Worm (Caenorhabditis elegans) whole organism, young adult: ENCODE results near the gene R13H4.6.
A peak's percentile ranks its signal among the peaks of the same experiment; 100 is the strongest.

Source experiments
- C17E4.6 ChIP-seq: fragments of 200-800 bp; sonication (Bioruptor generic); IDR thresholded peaks from 2 replicates; pipeline ENCODE4 v1.3.6; 2022; ENCODE audit warnings: missing genetic modification reagents, missing genetic modification characterization, missing compliant biosample characterization
- F39B2.1 ChIP-seq: fragments of 200-800 bp; sonication (Bioruptor generic); IDR thresholded peaks from 2 replicates; pipeline ENCODE4 v1.3.6; 2022; ENCODE audit warnings: missing genetic modification reagents, missing genetic modification characterization, missing compliant biosample characterization
- F57C9.4 ChIP-seq: sonication (generic microtip); optimal IDR thresholded peaks from 2 replicates; lab custom pipeline; 2017; ENCODE audit warnings: mild to moderate bottlenecking, missing genetic modification characterization, missing compliant biosample characterization
- T26A5.8 ChIP-seq: sonication (generic microtip); optimal IDR thresholded peaks from 2 replicates; lab custom pipeline; 2016; ENCODE audit warnings: missing genetic modification characterization, missing compliant biosample characterization
- Y53F4B.3 ChIP-seq: fragments of 200-800 bp; sonication (Bioruptor generic); IDR thresholded peaks from 2 replicates; pipeline ENCODE4 v1.3.6; 2022; ENCODE audit warnings: missing genetic modification reagents, missing genetic modification characterization, missing compliant biosample characterization
- Y53G8AR.9 ChIP-seq: fragments of 200-800 bp; sonication (Bioruptor generic); conservative IDR thresholded peaks from 2 replicates; pipeline ENCODE4 v1.3.6; 2022; ENCODE audit warnings: missing genetic modification reagents, missing genetic modification characterization, missing compliant biosample characterization
- Y56A3A.18 ChIP-seq: fragments of 200-800 bp; sonication (Bioruptor generic); IDR thresholded peaks from 2 replicates; pipeline ENCODE4 v1.3.6; 2022; ENCODE audit warnings: missing genetic modification reagents, missing genetic modification characterization, missing compliant biosample characterization
- Y79H2A.3 ChIP-seq: fragments of 200-800 bp; sonication (Bioruptor generic); conservative IDR thresholded peaks from 2 replicates; pipeline ENCODE4 v1.3.6; 2022; ENCODE audit warnings: missing genetic modification reagents, missing genetic modification characterization, missing compliant biosample characterization
- Y95B8A.8 ChIP-seq: fragments of 200-800 bp; sonication (Bioruptor generic); IDR thresholded peaks from 2 replicates; pipeline ENCODE4 v1.3.6; 2022; ENCODE audit warnings: missing genetic modification reagents, missing genetic modification characterization, missing compliant biosample characterization
- akir-1 ChIP-seq: fragments of 200-800 bp; sonication (Bioruptor generic); optimal IDR thresholded peaks from 2 replicates; lab custom pipeline; 2018; ENCODE audit warnings: mild to moderate bottlenecking, missing genetic modification characterization, moderate library complexity, missing compliant biosample characterization
- athp-1 ChIP-seq: sonication (generic microtip); optimal IDR thresholded peaks from 2 replicates; lab custom pipeline; 2017; ENCODE audit warnings: mild to moderate bottlenecking, missing genetic modification characterization, missing compliant biosample characterization
- bed-1 ChIP-seq: fragments of 200-800 bp; sonication (Bioruptor generic); IDR thresholded peaks from 2 replicates; pipeline ENCODE4 v1.3.6; 2022; ENCODE audit warnings: missing genetic modification reagents, missing genetic modification characterization, missing compliant biosample characterization
- ccch-3 ChIP-seq: fragments of 200-800 bp; sonication (Bioruptor generic); optimal IDR thresholded peaks from 2 replicates; lab custom pipeline; 2018; ENCODE audit warnings: mild to moderate bottlenecking, missing genetic modification characterization, missing compliant biosample characterization
- cebp-2 ChIP-seq: fragments of 200-800 bp; sonication (Bioruptor generic); IDR thresholded peaks from 2 replicates; pipeline ENCODE4 v1.3.6; 2022; ENCODE audit warnings: missing genetic modification characterization, missing compliant biosample characterization
- ceh-40 ChIP-seq: fragments of 200-800 bp; sonication (Bioruptor generic); IDR thresholded peaks from 2 replicates; pipeline ENCODE4 v1.3.6; 2022; ENCODE audit warnings: missing genetic modification characterization, missing compliant biosample characterization
- ceh-91 ChIP-seq: fragments of 200-800 bp; sonication (Bioruptor generic); IDR thresholded peaks from 2 replicates; pipeline ENCODE4 v1.3.6; 2022; ENCODE audit warnings: missing genetic modification reagents, missing genetic modification characterization, missing compliant biosample characterization
- die-1 ChIP-seq: sonication (generic microtip); optimal IDR thresholded peaks from 2 replicates; lab custom pipeline; 2016; ENCODE audit warnings: missing genotype, mild to moderate bottlenecking, missing genetic modification characterization, missing compliant biosample characterization
- dox-1 ChIP-seq: fragments of 200-800 bp; sonication (Bioruptor generic); IDR thresholded peaks from 2 replicates; pipeline ENCODE4 v1.3.6; 2022; ENCODE audit warnings: missing genetic modification reagents, missing genetic modification characterization, missing compliant biosample characterization
- dpff-1 ChIP-seq: sonication (generic microtip); optimal IDR thresholded peaks from 2 replicates; lab custom pipeline; 2017; ENCODE audit warnings: mild to moderate bottlenecking, missing genetic modification characterization, missing compliant biosample characterization
- egl-18 ChIP-seq: fragments of 200-800 bp; sonication (Bioruptor generic); IDR thresholded peaks from 2 replicates; pipeline ENCODE4 v1.3.6; 2022; ENCODE audit warnings: missing genetic modification reagents, missing genetic modification characterization, missing compliant biosample characterization
- egrh-3 ChIP-seq: fragments of 200-800 bp; sonication (Bioruptor generic); IDR thresholded peaks from 2 replicates; pipeline ENCODE4 v1.3.6; 2022; ENCODE audit warnings: missing genetic modification reagents, missing genetic modification characterization, missing compliant biosample characterization
- ekl-4 ChIP-seq: fragments of 200-800 bp; sonication (Bioruptor generic); IDR thresholded peaks from 2 replicates; pipeline ENCODE4 v1.3.6; 2022; ENCODE audit warnings: missing genetic modification reagents, missing genetic modification characterization, missing compliant biosample characterization
- hlh-26 ChIP-seq: fragments of 200-800 bp; sonication (Bioruptor generic); conservative IDR thresholded peaks from 2 replicates; pipeline ENCODE4 v1.3.6; 2022; ENCODE audit warnings: missing genetic modification reagents, missing genetic modification characterization, missing compliant biosample characterization
- hmg-1.2 ChIP-seq: fragments of 200-800 bp; sonication (Bioruptor generic); IDR thresholded peaks from 2 replicates; pipeline ENCODE4 v1.3.6; 2022; ENCODE audit warnings: missing genetic modification reagents, missing genetic modification characterization, missing compliant biosample characterization
- hsf-1 ChIP-seq: fragments of 200-800 bp; sonication (Bioruptor generic); IDR thresholded peaks from 2 replicates; pipeline ENCODE4 v1.3.6; 2022; ENCODE audit warnings: missing genetic modification reagents, missing genetic modification characterization, missing compliant biosample characterization
- let-526 ChIP-seq: fragments of 200-800 bp; sonication (Bioruptor generic); IDR thresholded peaks from 2 replicates; pipeline ENCODE4 v1.3.6; 2022; ENCODE audit warnings: missing genetic modification reagents, missing genetic modification characterization, missing compliant biosample characterization
- lin-26 ChIP-seq: fragments of 200-800 bp; sonication (Bioruptor generic); IDR thresholded peaks from 2 replicates; pipeline ENCODE4 v1.3.6; 2022; ENCODE audit warnings: missing genetic modification reagents, missing genetic modification characterization, missing compliant biosample characterization
- lin-40 ChIP-seq: sonication (generic microtip); optimal IDR thresholded peaks from 2 replicates; lab custom pipeline; 2016; ENCODE audit warnings: missing genetic modification characterization, mild to moderate bottlenecking, missing compliant biosample characterization, missing genotype, missing genetic modification reagents
- madf-10 ChIP-seq: sonication (generic microtip); optimal IDR thresholded peaks from 2 replicates; lab custom pipeline; 2016; ENCODE audit warnings: mild to moderate bottlenecking, missing genetic modification characterization, missing compliant biosample characterization
- madf-3 ChIP-seq: fragments of 200-800 bp; sonication (Bioruptor generic); IDR thresholded peaks from 2 replicates; pipeline ENCODE4 v1.3.6; 2022; ENCODE audit warnings: missing genetic modification reagents, missing genetic modification characterization, missing compliant biosample characterization
- madf-8 ChIP-seq: fragments of 200-800 bp; sonication (Bioruptor generic); conservative IDR thresholded peaks from 2 replicates; pipeline ENCODE4 v1.3.6; 2022; ENCODE audit warnings: missing genetic modification reagents, missing genetic modification characterization, missing compliant biosample characterization
- mel-28 ChIP-seq: sonication (generic microtip); optimal IDR thresholded peaks from 2 replicates; lab custom pipeline; 2016; ENCODE audit warnings: borderline replicate concordance, mild to moderate bottlenecking, missing genetic modification characterization, missing compliant biosample characterization
- mes-4 ChIP-seq: sonication (generic microtip); optimal IDR thresholded peaks from 2 replicates; lab custom pipeline; 2016; ENCODE audit warnings: missing genotype, missing genetic modification characterization, missing compliant biosample characterization
- mxl-1 ChIP-seq: sonication (generic microtip); optimal IDR thresholded peaks from 2 replicates; lab custom pipeline; 2016; ENCODE audit warnings: missing genetic modification characterization, missing compliant biosample characterization
- nfya-2 ChIP-seq: fragments of 200-800 bp; sonication (Bioruptor generic); IDR thresholded peaks from 2 replicates; pipeline ENCODE4 v1.3.6; 2022; ENCODE audit warnings: missing genetic modification reagents, missing genetic modification characterization, missing compliant biosample characterization
- nfyb-1 ChIP-seq: fragments of 200-800 bp; sonication (Bioruptor generic); IDR thresholded peaks from 2 replicates; pipeline ENCODE4 v1.3.6; 2022; ENCODE audit warnings: missing genetic modification reagents, missing genetic modification characterization, missing compliant biosample characterization
- nhr-120 ChIP-seq: fragments of 200-800 bp; sonication (Bioruptor generic); IDR thresholded peaks from 2 replicates; pipeline ENCODE4 v1.3.6; 2022; ENCODE audit warnings: missing genetic modification characterization, missing compliant biosample characterization
- nhr-80 ChIP-seq: sonication (generic microtip); optimal IDR thresholded peaks from 2 replicates; lab custom pipeline; 2016; ENCODE audit warnings: missing genetic modification characterization, missing compliant biosample characterization
- pha-4 ChIP-seq: fragments of 150-350 bp; sonication (generic microtip); optimal IDR thresholded peaks from 2 replicates; lab custom pipeline; 2014; ENCODE audit warnings: missing biosample characterization, missing genetic modification reagents, missing genetic modification characterization
- rec-8 ChIP-seq, 2 experiments: sonication (generic microtip); optimal IDR thresholded peaks; 2 replicates each; lab custom pipeline; 2016; ENCODE audit warnings: mild to moderate bottlenecking in 2 of 2, missing genetic modification characterization in 2 of 2, missing genetic modification reagents in 2 of 2, missing genotype in 2 of 2, missing biosample characterization in 1 of 2, missing compliant biosample characterization in 1 of 2, moderate library complexity in 1 of 2
- rpc-1 ChIP-seq, 2 experiments: fragments of 150-350 bp in 1 of 2; sonication (generic microtip) in 1 of 2; optimal IDR thresholded peaks; 2 replicates each; lab custom pipeline; 2014 to 2018; ENCODE audit warnings: missing biosample characterization in 1 of 2, missing genetic modification characterization in 1 of 2, missing genetic modification reagents in 1 of 2, missing genotype in 1 of 2
- snpc-3.4 ChIP-seq: sonication (generic microtip); optimal IDR thresholded peaks from 2 replicates; lab custom pipeline; 2017; ENCODE audit warnings: missing genetic modification characterization, mild to moderate bottlenecking, missing compliant biosample characterization, antibody characterized with exemption, moderate library complexity, missing genotype, missing genetic modification reagents
- tbx-9 ChIP-seq: sonication (generic microtip); optimal IDR thresholded peaks from 2 replicates; lab custom pipeline; 2016; ENCODE audit warnings: borderline replicate concordance, missing genetic modification characterization, inconsistent platforms, missing compliant biosample characterization
- unc-62 ChIP-seq: fragments of 150-350 bp; optimal IDR thresholded peaks from 2 replicates; lab custom pipeline; 2014; ENCODE audit warnings: missing biosample characterization, missing genetic modification reagents, missing genetic modification characterization
- ztf-26 ChIP-seq: sonication (generic microtip); optimal IDR thresholded peaks from 2 replicates; lab custom pipeline; 2017; ENCODE audit warnings: missing genetic modification characterization, missing compliant biosample characterization
- ztf-3 ChIP-seq: fragments of 200-800 bp; sonication (Bioruptor generic); optimal IDR thresholded peaks from 2 replicates; lab custom pipeline; 2018; ENCODE audit warnings: mild to moderate bottlenecking, missing genetic modification characterization, missing compliant biosample characterization

Gene R13H4.6

ce11 chrV:11819451-11819850 is 43.5 kb upstream of the R13H4.6 start:
- no peak for TF ChIP-seq Y53F4B.3 (GFP tag; lab: Robert Waterston, UW)
- TF ChIP-seq die-1 (tag; lab: Kevin White, UChicago): no peak
- TF ChIP-seq Y95B8A.8 (GFP tag; lab: Robert Waterston, UW): no peak
- no peak for TF ChIP-seq C17E4.6 (GFP tag; lab: Robert Waterston, UW)
- TF ChIP-seq egl-18 (GFP tag; lab: Robert Waterston, UW): no peak
- TF ChIP-seq madf-3: 0 out of 2 replicates have a peak, but pooled peaks have one; percentile 54
- no peak for TF ChIP-seq hmg-1.2 (GFP tag; lab: Robert Waterston, UW)
- no peak for TF ChIP-seq hsf-1 (GFP tag; lab: Robert Waterston, UW)
- TF ChIP-seq nhr-120 (GFP tag; lab: Robert Waterston, UW): 0 out of 2 replicates have a peak, but pooled peaks have one; percentile 12
- no peak for TF ChIP-seq tbx-9 (tag; lab: Kevin White, UChicago)
- no peak for TF ChIP-seq ekl-4 (GFP tag; lab: Robert Waterston, UW)
- no peak for TF ChIP-seq dpff-1 (tag; lab: Kevin White, UChicago)
- no peak for TF ChIP-seq madf-10 (tag; lab: Kevin White, UChicago)
- no peak for TF ChIP-seq ztf-3 (GFP tag; lab: Kevin White, UChicago)
- no peak for TF ChIP-seq F57C9.4 (tag; lab: Kevin White, UChicago)
- TF ChIP-seq ccch-3: no peak

DNA sequence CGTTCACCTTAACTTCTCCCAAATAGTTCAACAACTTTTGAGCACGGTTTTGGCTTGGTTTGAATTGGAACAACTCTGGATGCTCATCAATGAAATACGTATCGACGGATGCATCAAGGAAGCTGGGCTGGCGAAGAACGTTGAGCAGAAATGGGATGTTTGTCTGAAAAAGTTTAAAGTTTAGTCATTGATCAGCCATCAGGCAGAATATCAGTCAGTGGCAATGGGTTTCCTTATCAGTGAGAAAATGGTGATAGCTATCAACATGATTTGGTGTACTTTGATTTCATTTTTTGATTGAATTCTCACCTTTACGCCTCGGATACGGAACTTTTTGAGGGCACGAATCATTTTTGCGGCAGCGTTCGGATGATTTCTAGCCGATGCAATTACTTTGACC is 42.4 kb upstream of the R13H4.6 start:
- TF ChIP-seq Y53G8AR.9 (GFP tag; lab: Robert Waterston, UW) (0 out of 2 replicates have a peak, but pooled peaks have one; percentile 39), lin-40 (tag; lab: Kevin White, UChicago) (no peak), mel-28 (no peak), nhr-80 (tag; lab: Kevin White, UChicago) (peak; percentile 51), rpc-1 (optimal IDR thresholded peaks at IDR 0.05; lab: Kevin White, UChicago) (no peak), rpc-1 (tag; optimal IDR thresholded peaks at IDR 0.05; lab: Kevin White, UChicago) (no peak)

- no peak for TF ChIP-seq nfya-2 (GFP tag; lab: Robert Waterston, UW)
- TF ChIP-seq nfyb-1 (GFP tag; lab: Robert Waterston, UW): no peak
- TF ChIP-seq ceh-91 (GFP tag; lab: Robert Waterston, UW): no peak
- TF ChIP-seq ekl-4 (GFP tag; lab: Robert Waterston, UW): no peak
- TF ChIP-seq F39B2.1: no peak
- TF ChIP-seq egrh-3 (GFP tag; lab: Robert Waterston, UW): no peak
- TF ChIP-seq lin-26 (GFP tag; lab: Robert Waterston, UW): 0 out of 2 replicates have a peak, but pooled peaks have one; percentile 34
- TF ChIP-seq athp-1: no peak
- TF ChIP-seq T26A5.8 (tag; lab: Kevin White, UChicago): no peak
- TF ChIP-seq rec-8 (tag; optimal IDR thresholded peaks at IDR 0.05; lab: Kevin White, UChicago): no peak
- no peak for TF ChIP-seq cebp-2
- TF ChIP-seq pha-4 (tag; lab: Kevin White, UChicago): peak; percentile 55
- TF ChIP-seq bed-1 (GFP tag; lab: Robert Waterston, UW): no peak
- TF ChIP-seq unc-62 (GFP tag; lab: Kevin White, UChicago): no peak
- TF ChIP-seq Y79H2A.3 (GFP tag; lab: Robert Waterston, UW): no peak
- no peak for TF ChIP-seq dox-1 (GFP tag; lab: Robert Waterston, UW)
- no peak for TF ChIP-seq akir-1 (GFP tag; lab: Kevin White, UChicago)
- TF ChIP-seq mes-4: no peak
- no peak for TF ChIP-seq ztf-26 (tag; lab: Kevin White, UChicago)
- no peak for TF ChIP-seq hlh-26 (GFP tag; lab: Robert Waterston, UW)
- no peak for TF ChIP-seq ceh-40 (GFP tag; lab: Robert Waterston, UW)
- no peak for TF ChIP-seq madf-8
- no peak for TF ChIP-seq mxl-1 (tag; lab: Kevin White, UChicago)
- TF ChIP-seq hmg-1.2 (GFP tag; lab: Robert Waterston, UW): no peak
- TF ChIP-seq madf-10 (tag; lab: Kevin White, UChicago): no peak
- TF ChIP-seq Y56A3A.18: no peak; the same call in 1 of the 2 replicates
- no peak for TF ChIP-seq snpc-3.4
- no peak for TF ChIP-seq let-526 (GFP tag; lab: Robert Waterston, UW)
These were observed 40.4 kb upstream of the R13H4.6 start, which contains the start of gene pyc-1 for ce11 chrV:11822461-11822939. Gene pyc-1, minus strand, starts transcription at chrV:11822529.
